Fruit fly (Drosophila melanogaster) whole organism, embryonic: ENCODE results near the gene PIG-T.

Source experiments
- CG11696 ChIP-seq: fragments of 200-800 bp; sonication (Bioruptor generic); IDR thresholded peaks from 2 replicates; pipeline ENCODE4 v1.3.6; 2022; ENCODE audit warnings: missing biosample characterization, missing genetic modification characterization
- CG14014 ChIP-seq: fragments of 200-800 bp; sonication (Bioruptor generic); IDR thresholded peaks from 2 replicates; pipeline ENCODE4 v1.3.6; 2022; ENCODE audit warnings: missing biosample characterization, missing genetic modification characterization
- CG15514 ChIP-seq: fragments of 200-800 bp; sonication (Bioruptor generic); optimal IDR thresholded peaks from 3 replicates; lab custom pipeline; 2017; ENCODE audit warnings: missing biosample characterization, missing genetic modification characterization, mild to moderate bottlenecking, moderate library complexity, missing genetic modification reagents
- CG18619 ChIP-seq: fragments of 200-800 bp; sonication (Bioruptor generic); optimal IDR thresholded peaks from 3 replicates; lab custom pipeline; 2017; ENCODE audit warnings: missing biosample characterization, mild to moderate bottlenecking, missing genetic modification characterization
- CG2712 ChIP-seq: fragments of 200-800 bp; optimal IDR thresholded peaks from 3 replicates; lab custom pipeline; 2019; ENCODE audit warnings: missing biosample characterization, mild to moderate bottlenecking, missing genetic modification characterization, moderate library complexity
- CG4282 ChIP-seq: fragments of 200-800 bp; sonication (Bioruptor generic); optimal IDR thresholded peaks from 2 replicates; lab custom pipeline; 2016; ENCODE audit warnings: missing biosample characterization, missing genetic modification characterization
- CG4404 ChIP-seq: fragments of 200-800 bp; sonication (Bioruptor generic); IDR thresholded peaks from 2 replicates; pipeline ENCODE4 v1.3.6; 2022; ENCODE audit warnings: missing biosample characterization, missing genetic modification characterization
- CG6765 ChIP-seq: fragments of 200-800 bp; sonication (Bioruptor generic); optimal IDR thresholded peaks from 3 replicates; lab custom pipeline; 2017; ENCODE audit warnings: missing biosample characterization, mild to moderate bottlenecking, missing genetic modification characterization
- bigmax ChIP-seq: fragments of 200-800 bp; sonication (Bioruptor generic); optimal IDR thresholded peaks from 2 replicates; lab custom pipeline; 2018; ENCODE audit warnings: missing biosample characterization, mild to moderate bottlenecking, missing genetic modification characterization
- jumu ChIP-seq: fragments of 200-800 bp; sonication (Bioruptor generic); optimal IDR thresholded peaks from 3 replicates; lab custom pipeline; 2016; ENCODE audit warnings: missing biosample characterization, missing genetic modification characterization
- kay ChIP-seq: fragments of 200-800 bp; sonication (Bioruptor generic); optimal IDR thresholded peaks from 2 replicates; lab custom pipeline; 2016; ENCODE audit warnings: missing biosample characterization, missing genetic modification characterization

DNA sequence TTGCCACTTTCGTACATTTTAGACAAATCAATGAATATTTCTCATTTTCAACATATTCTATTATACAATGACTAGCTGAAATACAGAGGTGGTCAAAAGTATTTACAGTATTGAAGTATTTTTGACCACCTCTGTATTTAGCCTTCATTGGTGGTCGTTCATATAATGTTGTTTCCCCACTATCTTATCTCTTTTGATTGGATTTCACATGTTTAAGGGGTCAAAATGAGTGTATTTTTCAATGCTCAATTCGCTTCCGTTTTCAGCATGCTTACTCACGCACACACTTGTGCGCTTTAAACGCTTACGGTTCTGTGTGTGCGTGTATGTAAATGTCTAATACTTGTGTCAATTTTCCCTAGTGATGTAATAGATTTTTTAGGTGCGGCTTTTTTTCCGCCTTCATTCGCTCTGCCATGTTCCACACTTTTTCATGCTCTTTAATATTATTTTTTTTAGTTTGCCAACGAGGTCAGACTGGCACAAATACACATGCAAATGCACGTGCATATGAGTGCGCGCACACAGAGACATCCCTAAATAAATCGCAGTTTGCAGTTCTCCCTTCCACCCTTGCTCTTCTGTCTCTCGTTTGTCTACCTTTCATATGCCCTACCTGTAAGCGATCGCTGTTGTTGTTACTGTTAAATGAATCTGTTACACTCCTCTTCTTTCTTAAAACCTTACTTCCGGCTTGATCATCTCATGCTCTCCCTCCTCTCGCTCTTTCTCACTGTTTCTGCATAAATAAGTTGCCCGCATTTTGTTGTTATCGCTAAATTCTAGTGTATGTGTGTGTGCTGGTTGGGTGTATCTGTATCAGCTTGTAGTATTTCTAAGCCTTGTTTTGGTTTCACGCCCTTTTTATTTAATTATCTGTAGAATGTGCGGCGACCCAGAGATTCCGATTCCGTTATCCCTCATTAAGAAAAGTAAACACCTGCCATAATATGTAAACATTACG is 5.4 kb upstream of the PIG-T start:
- TF ChIP-seq CG2712 (tag; lab: Kevin White, UChicago) (no peak), bigmax (no peak), CG18619 (GFP tag; lab: Kevin White, UChicago) (no peak), CG15514 (GFP tag; lab: Kevin White, UChicago) (no peak), CG4282 (GFP tag; lab: Kevin White, UChicago) (no peak), CG6765 (GFP tag; lab: Kevin White, UChicago) (no peak), kay (GFP tag; lab: Kevin White, UChicago) (no peak), CG14014 (GFP tag; lab: Robert Waterston, UW) (no peak), CG4404 (GFP tag; lab: Robert Waterston, UW) (no peak), CG11696 (no peak), jumu (GFP tag; lab: Kevin White, UChicago) (no peak)
